Worm (Caenorhabditis elegans) whole organism, young adult: ENCODE data around the gene enol-1.
A peak's percentile ranks its signal among the peaks of the same experiment; 100 is the strongest.

Source experiments
- ama-1 ChIP-seq, 3 experiments: fragments of 150-350 bp in 1 of 3; sonication (generic microtip) in 2 of 3; optimal IDR thresholded peaks; 2 replicates each; lab custom pipeline; 2014 to 2018; ENCODE audit warnings: missing biosample characterization in 2 of 3, missing genetic modification characterization in 2 of 3, missing genetic modification reagents in 2 of 3
- madf-8 ChIP-seq: fragments of 200-800 bp; sonication (Bioruptor generic); conservative IDR thresholded peaks from 2 replicates; pipeline ENCODE4 v1.3.6; 2022; ENCODE audit warnings: missing genetic modification reagents, missing genetic modification characterization, missing compliant biosample characterization

ce11 chrII:8931405-8932149 is 780 bp downstream of the enol-1 start:
- TF ChIP-seq madf-8 (GFP tag; lab: Robert Waterston, UW) (no peak), ama-1 (optimal IDR thresholded peaks at IDR 0.05; lab: Kevin White, UChicago) (peak; percentile 61), ama-1 (GFP tag; optimal IDR thresholded peaks at IDR 0.05; lab: Kevin White, UChicago) (no peak)
